Fruit fly (Drosophila melanogaster): ENCODE data around the gene Lgr4.

DNA sequence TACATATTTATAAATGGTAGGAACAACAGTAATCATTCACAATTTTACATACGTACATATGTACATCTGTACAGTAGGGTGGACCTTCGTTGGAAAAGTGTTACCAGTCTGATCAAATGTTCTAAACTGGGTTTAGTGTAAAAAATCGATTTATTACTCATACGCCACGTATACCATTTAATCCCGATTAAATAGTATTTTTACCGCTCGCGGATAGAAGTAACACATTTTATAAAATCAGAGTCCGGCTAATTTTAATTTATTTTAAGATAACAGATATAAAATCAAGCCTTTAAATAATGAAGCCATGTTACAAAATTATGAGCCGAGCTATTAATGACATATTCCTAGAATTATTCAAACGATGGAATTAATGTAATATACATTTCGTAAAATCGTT lies 31.5 kb upstream of the Lgr4 start:
- TF ChIP-seq kay (GFP tag; ENCODE audit: borderline replicate concordance) = peak; percentile 61
- TF ChIP-seq cic (GFP tag; optimal IDR thresholded peaks at IDR 0.05) = no peak
- no peak for TF ChIP-seq Clk (GFP tag; optimal IDR thresholded peaks at IDR 0.05)
- TF ChIP-seq CG7101 (tag; optimal IDR thresholded peaks at IDR 0.05) = no peak
- no peak for TF ChIP-seq cnc (optimal IDR thresholded peaks at IDR 0.05)
- no peak for TF ChIP-seq CG1620 (GFP tag; optimal IDR thresholded peaks at IDR 0.05)
- TF ChIP-seq CG7045 (GFP tag; optimal IDR thresholded peaks at IDR 0.05) = no peak
- TF ChIP-seq CG14711 (tag; optimal IDR thresholded peaks at IDR 0.05) = no peak
- TF ChIP-seq CG33017 (tag; optimal IDR thresholded peaks at IDR 0.05) = no peak
- no peak for TF ChIP-seq CG11617 (GFP tag; optimal IDR thresholded peaks at IDR 0.05)

Measured in whole organism, adult.